Fruit fly (Drosophila melanogaster) whole organism, prepupa: ENCODE measurements around the gene beat-IIIb.
A peak's percentile ranks its signal among the peaks of the same experiment; 100 is the strongest.

ENCODE experiments used
- Blimp-1 ChIP-seq: fragments of 200-800 bp; sonication (Bioruptor generic); optimal IDR thresholded peaks from 3 replicates; lab custom pipeline; 2017; ENCODE audit warnings: missing biosample characterization, missing genetic modification characterization, mild to moderate bottlenecking, moderate library complexity, missing genetic modification reagents
- CG10669 ChIP-seq: fragments of 200-800 bp; sonication (Bioruptor generic); optimal IDR thresholded peaks from 3 replicates; lab custom pipeline; 2018; ENCODE audit warnings: missing biosample characterization, mild to moderate bottlenecking, missing genetic modification characterization, moderate library complexity
- CG15336 ChIP-seq: fragments of 200-800 bp; sonication (Bioruptor generic); IDR thresholded peaks from 2 replicates; pipeline ENCODE4 v1.3.6; 2022; ENCODE audit warnings: missing biosample characterization, missing genetic modification characterization
- CG1621 ChIP-seq: fragments of 200-800 bp; sonication (Bioruptor generic); optimal IDR thresholded peaks from 3 replicates; lab custom pipeline; 2018; ENCODE audit warnings: missing biosample characterization, mild to moderate bottlenecking, missing genetic modification characterization
- CG6792 ChIP-seq: fragments of 200-800 bp; sonication (Bioruptor generic); optimal IDR thresholded peaks from 3 replicates; lab custom pipeline; 2016; ENCODE audit warnings: missing biosample characterization, missing genetic modification characterization
- Eip93F ChIP-seq: fragments of 200-800 bp; sonication (Bioruptor generic); optimal IDR thresholded peaks from 2 replicates; lab custom pipeline; 2016; ENCODE audit warnings: missing biosample characterization, mild to moderate bottlenecking, missing genetic modification characterization
- achi ChIP-seq: fragments of 200-800 bp; sonication (Bioruptor generic); optimal IDR thresholded peaks from 3 replicates; lab custom pipeline; 2016; ENCODE audit warnings: missing biosample characterization, missing genetic modification characterization
- eg ChIP-seq: fragments of 200-800 bp; sonication (Bioruptor generic); IDR thresholded peaks from 3 replicates; pipeline ENCODE4 v1.3.6; 2022; ENCODE audit warnings: missing biosample characterization, missing genetic modification characterization
- net ChIP-seq: fragments of 200-800 bp; sonication (Bioruptor generic); optimal IDR thresholded peaks from 3 replicates; lab custom pipeline; 2016; ENCODE audit warnings: missing biosample characterization, missing genetic modification characterization
- salr ChIP-seq, 2 experiments: fragments of 200-800 bp; sonication (Bioruptor generic); optimal IDR thresholded peaks; 3 replicates each; lab custom pipeline; 2016 to 2018; ENCODE audit warnings: missing biosample characterization in 2 of 2, missing genetic modification characterization in 2 of 2, mild to moderate bottlenecking in 1 of 2

- TF ChIP-seq CG1621 (tag; lab: Kevin White, UChicago) (no peak), Blimp-1 (GFP tag; lab: Kevin White, UChicago) (no peak), net (no peak), CG6792 (GFP tag; lab: Kevin White, UChicago) (no peak), Eip93F (GFP tag; lab: Kevin White, UChicago) (no peak), CG10669 (GFP tag; lab: Kevin White, UChicago) (peak; percentile 29), salr (GFP tag; optimal IDR thresholded peaks at IDR 0.05; lab: Kevin White, UChicago) (no peak), achi (GFP tag; lab: Kevin White, UChicago) (no peak), CG15336 (GFP tag; lab: Robert Waterston, UW) (no peak), eg (GFP tag; lab: Robert Waterston, UW) (no peak)
Observed at dm6 chr2L:17027503-17027902, 54.6 kb downstream of the beat-IIIb start.
